Fruit fly (Drosophila melanogaster) whole organism, embryonic: ENCODE measurements around the gene GNBP1.

ENCODE experiments used
- ATbp ChIP-seq: fragments of 200-800 bp; sonication (Bioruptor generic); optimal IDR thresholded peaks from 2 replicates; lab custom pipeline; 2017; ENCODE audit warnings: missing biosample characterization, mild to moderate bottlenecking, missing genetic modification characterization, missing genetic modification reagents
- Bgb ChIP-seq: fragments of 200-800 bp; sonication (Bioruptor generic); IDR thresholded peaks from 2 replicates; pipeline ENCODE4 v1.3.6; 2022; ENCODE audit warnings: missing biosample characterization, missing genetic modification characterization; ENCODE audit not compliant: partially characterized antibody
- CG10267 ChIP-seq: fragments of 200-800 bp; sonication (Bioruptor generic); optimal IDR thresholded peaks from 2 replicates; lab custom pipeline; 2018; ENCODE audit warnings: missing biosample characterization, mild to moderate bottlenecking, missing genetic modification characterization, moderate library complexity
- CG10462 ChIP-seq: fragments of 200-800 bp; sonication (Bioruptor generic); optimal IDR thresholded peaks from 2 replicates; lab custom pipeline; 2016; ENCODE audit warnings: missing biosample characterization, missing genetic modification characterization
- CG11398 ChIP-seq: fragments of 200-800 bp; sonication (Bioruptor generic); optimal IDR thresholded peaks from 2 replicates; lab custom pipeline; 2016; ENCODE audit warnings: missing biosample characterization, missing genetic modification characterization
- CG11504 ChIP-seq: fragments of 200-800 bp; sonication (Bioruptor generic); optimal IDR thresholded peaks from 3 replicates; lab custom pipeline; 2019; ENCODE audit warnings: missing biosample characterization, mild to moderate bottlenecking, missing genetic modification characterization, moderate library complexity
- CG18476 ChIP-seq: fragments of 200-800 bp; sonication (Bioruptor generic); optimal IDR thresholded peaks from 2 replicates; lab custom pipeline; 2016; ENCODE audit warnings: missing biosample characterization, mild to moderate bottlenecking, missing genetic modification characterization
- CG18619 ChIP-seq: fragments of 200-800 bp; sonication (Bioruptor generic); optimal IDR thresholded peaks from 3 replicates; lab custom pipeline; 2017; ENCODE audit warnings: missing biosample characterization, mild to moderate bottlenecking, missing genetic modification characterization
- CG2116 ChIP-seq: fragments of 200-800 bp; sonication (Bioruptor generic); optimal IDR thresholded peaks from 3 replicates; lab custom pipeline; 2018; ENCODE audit warnings: missing biosample characterization, mild to moderate bottlenecking, missing genetic modification characterization
- CG33213 ChIP-seq: fragments of 200-800 bp; sonication (Bioruptor generic); optimal IDR thresholded peaks from 3 replicates; lab custom pipeline; 2016; ENCODE audit warnings: missing biosample characterization, missing genetic modification characterization
- CG34422 ChIP-seq: fragments of 200-800 bp; sonication (Bioruptor generic); IDR thresholded peaks from 3 replicates; pipeline ENCODE4 v1.3.6; 2022; ENCODE audit warnings: missing biosample characterization, missing genetic modification characterization
- CG3726 ChIP-seq: fragments of 200-800 bp; sonication (Bioruptor generic); IDR thresholded peaks from 3 replicates; pipeline ENCODE4, ENCODE4 v1.3.6; 2022; ENCODE audit warnings: missing biosample characterization, missing genetic modification characterization
- CG42726 ChIP-seq: fragments of 200-800 bp; sonication (Bioruptor generic); IDR thresholded peaks from 2 replicates; pipeline ENCODE4 v1.3.6; 2022; ENCODE audit warnings: missing biosample characterization, missing genetic modification characterization; ENCODE audit not compliant: partially characterized antibody
- CG6791 ChIP-seq: fragments of 200-800 bp; sonication (Bioruptor generic); IDR thresholded peaks from 3 replicates; pipeline ENCODE4 v1.3.6; 2022; ENCODE audit warnings: missing biosample characterization, missing genetic modification characterization; ENCODE audit not compliant: partially characterized antibody
- CG7556 ChIP-seq: fragments of 200-800 bp; sonication (Bioruptor generic); optimal IDR thresholded peaks from 2 replicates; lab custom pipeline; 2017; ENCODE audit warnings: missing biosample characterization, mild to moderate bottlenecking, missing genetic modification characterization
- CG7963 ChIP-seq: fragments of 200-800 bp; sonication (Bioruptor generic); IDR thresholded peaks from 3 replicates; pipeline ENCODE4 v1.3.6; 2022; ENCODE audit warnings: missing biosample characterization, missing genetic modification characterization; ENCODE audit not compliant: partially characterized antibody
- CG8924 ChIP-seq: fragments of 200-800 bp; optimal IDR thresholded peaks from 3 replicates; lab custom pipeline; 2019; ENCODE audit warnings: missing biosample characterization, mild to moderate bottlenecking, missing genetic modification characterization, moderate library complexity
- CG9797 ChIP-seq: fragments of 200-800 bp; sonication (Bioruptor generic); optimal IDR thresholded peaks from 3 replicates; lab custom pipeline; 2018; ENCODE audit warnings: missing biosample characterization, mild to moderate bottlenecking, missing genetic modification characterization
- CG9876 ChIP-seq: fragments of 200-800 bp; sonication (Bioruptor generic); optimal IDR thresholded peaks from 2 replicates; lab custom pipeline; 2016; ENCODE audit warnings: missing biosample characterization, missing genetic modification characterization
- CTCF ChIP-seq: fragments of 200-800 bp; sonication (Bioruptor generic); optimal IDR thresholded peaks from 2 replicates; lab custom pipeline; 2017; ENCODE audit warnings: missing biosample characterization, mild to moderate bottlenecking, missing genetic modification characterization, moderate library complexity
- D19A ChIP-seq: fragments of 200-800 bp; optimal IDR thresholded peaks from 3 replicates; lab custom pipeline; 2019; ENCODE audit warnings: missing biosample characterization, mild to moderate bottlenecking, missing genetic modification characterization, moderate library complexity
- Dek ChIP-seq: fragments of 200-800 bp; sonication (Bioruptor generic); optimal IDR thresholded peaks from 3 replicates; lab custom pipeline; 2019; ENCODE audit warnings: missing biosample characterization, mild to moderate bottlenecking, missing genetic modification characterization, moderate library complexity
- Doc2 ChIP-seq: fragments of 200-800 bp; sonication (Bioruptor generic); IDR thresholded peaks from 2 replicates; pipeline ENCODE4 v1.3.6; 2022; ENCODE audit warnings: missing biosample characterization, missing genetic modification characterization
- GATAe ChIP-seq: fragments of 200-800 bp; sonication (Bioruptor generic); conservative IDR thresholded peaks from 2 replicates; pipeline ENCODE4 v1.3.6; 2022; ENCODE audit warnings: missing biosample characterization, missing genetic modification characterization
- HLH3B ChIP-seq: fragments of 200-800 bp; sonication (Bioruptor generic); IDR thresholded peaks from 2 replicates; pipeline ENCODE4 v1.3.6; 2022; ENCODE audit warnings: missing biosample characterization, missing genetic modification characterization
- HLHmδ ChIP-seq: fragments of 200-800 bp; sonication (Bioruptor generic); optimal IDR thresholded peaks from 2 replicates; lab custom pipeline; 2018; ENCODE audit warnings: missing biosample characterization, mild to moderate bottlenecking, missing genetic modification characterization, moderate library complexity
- HmgD ChIP-seq: fragments of 200-800 bp; sonication (Bioruptor generic); optimal IDR thresholded peaks from 3 replicates; lab custom pipeline; 2016; ENCODE audit warnings: missing biosample characterization, missing genetic modification characterization
- Hsf ChIP-seq: fragments of 200-800 bp; sonication (Bioruptor generic); optimal IDR thresholded peaks from 3 replicates; lab custom pipeline; 2016; ENCODE audit warnings: missing biosample characterization, missing genetic modification characterization
- Lim3 ChIP-seq: fragments of 200-800 bp; sonication (Bioruptor generic); IDR thresholded peaks from 2 replicates; pipeline ENCODE4 v1.3.6; 2022; ENCODE audit warnings: missing biosample characterization, missing genetic modification characterization
- MBD-R2 ChIP-seq: fragments of 200-800 bp; sonication (Bioruptor generic); IDR thresholded peaks from 2 replicates; pipeline ENCODE4 v1.3.6; 2022; ENCODE audit warnings: missing biosample characterization, missing genetic modification characterization
- Myb ChIP-seq: fragments of 200-800 bp; sonication (Bioruptor generic); optimal IDR thresholded peaks from 2 replicates; lab custom pipeline; 2016; ENCODE audit warnings: missing biosample characterization, missing genetic modification characterization
- Opbp ChIP-seq: fragments of 200-800 bp; sonication (Bioruptor generic); IDR thresholded peaks from 3 replicates; pipeline ENCODE4 v1.3.6; 2022; ENCODE audit warnings: missing biosample characterization, missing genetic modification characterization; ENCODE audit not compliant: partially characterized antibody
- Rfx ChIP-seq: fragments of 200-800 bp; sonication (Bioruptor generic); IDR thresholded peaks from 2 replicates; pipeline ENCODE4 v1.3.6; 2022; ENCODE audit warnings: missing biosample characterization, missing genetic modification characterization
- Spps ChIP-seq: fragments of 200-800 bp; sonication (Bioruptor generic); optimal IDR thresholded peaks from 2 replicates; lab custom pipeline; 2018; ENCODE audit warnings: missing biosample characterization, mild to moderate bottlenecking, missing genetic modification characterization
- Xbp1 ChIP-seq: fragments of 200-800 bp; sonication (Bioruptor generic); optimal IDR thresholded peaks from 3 replicates; lab custom pipeline; 2016; ENCODE audit warnings: missing biosample characterization, mild to moderate bottlenecking, missing genetic modification characterization
- amos ChIP-seq: fragments of 200-800 bp; sonication (Bioruptor generic); IDR thresholded peaks from 2 replicates; pipeline ENCODE4 v1.3.6; 2022; ENCODE audit warnings: missing biosample characterization, missing genetic modification characterization; ENCODE audit not compliant: partially characterized antibody
- ap ChIP-seq: fragments of 200-800 bp; sonication (Bioruptor generic); IDR thresholded peaks from 2 replicates; pipeline ENCODE4 v1.3.6; 2022; ENCODE audit warnings: missing biosample characterization, missing genetic modification characterization
- bowl ChIP-seq: fragments of 200-800 bp; sonication (Bioruptor generic); IDR thresholded peaks from 2 replicates; pipeline ENCODE4 v1.3.6; 2022; ENCODE audit warnings: missing biosample characterization, missing genetic modification characterization
- ems ChIP-seq: fragments of 200-800 bp; sonication (Bioruptor generic); optimal IDR thresholded peaks from 3 replicates; lab custom pipeline; 2016; ENCODE audit warnings: missing biosample characterization, missing genetic modification characterization
- gcm ChIP-seq: fragments of 200-800 bp; sonication (Bioruptor generic); optimal IDR thresholded peaks from 2 replicates; lab custom pipeline; 2019; ENCODE audit warnings: missing biosample characterization, mild to moderate bottlenecking, missing genetic modification characterization, moderate library complexity
- gsb-n ChIP-seq: fragments of 200-800 bp; sonication (Bioruptor generic); optimal IDR thresholded peaks from 3 replicates; lab custom pipeline; 2018; ENCODE audit warnings: missing biosample characterization, mild to moderate bottlenecking, missing genetic modification characterization
- insv ChIP-seq, 2 experiments: fragments of 200-800 bp; sonication (Bioruptor generic); optimal IDR thresholded peaks; 3 replicates each; lab custom pipeline; 2016 to 2018; ENCODE audit warnings: missing biosample characterization in 2 of 2, missing genetic modification characterization in 2 of 2
- mirr ChIP-seq: fragments of 200-800 bp; sonication (Bioruptor generic); optimal IDR thresholded peaks from 3 replicates; lab custom pipeline; 2018; ENCODE audit warnings: missing biosample characterization, mild to moderate bottlenecking, missing genetic modification characterization
- pan ChIP-seq, 4 experiments: fragments of >200 bp in 3 of 4; fragments of 200-800 bp in 1 of 4; sonication (Bioruptor generic) in 1 of 4; optimal IDR thresholded peaks in 3 of 4; IDR thresholded peaks in 1 of 4; 2 replicates each; pipeline versions ENCODE4 v1.3.6 to Lab custom; 2017 to 2022; ENCODE audit warnings: missing biosample characterization in 2 of 4, missing genetic modification characterization in 2 of 4, mixed read lengths in 1 of 4
- pzg ChIP-seq: fragments of 200-800 bp; sonication (Bioruptor generic); optimal IDR thresholded peaks from 3 replicates; lab custom pipeline; 2018; ENCODE audit warnings: missing biosample characterization, mild to moderate bottlenecking, missing genetic modification characterization, moderate library complexity
- schlank ChIP-seq: fragments of 200-800 bp; sonication (Bioruptor generic); optimal IDR thresholded peaks from 2 replicates; lab custom pipeline; 2018; ENCODE audit warnings: missing biosample characterization, mild to moderate bottlenecking, missing genetic modification characterization
- sens ChIP-seq: fragments of 200-800 bp; sonication (Bioruptor generic); peaks from one replicate; lab custom pipeline; 2016; ENCODE audit warnings: missing biosample characterization, missing genetic modification characterization
- stwl ChIP-seq: fragments of 200-800 bp; sonication (Bioruptor generic); optimal IDR thresholded peaks from 3 replicates; lab custom pipeline; 2018; ENCODE audit warnings: missing biosample characterization, mild to moderate bottlenecking, missing genetic modification characterization, moderate library complexity
- ttk ChIP-seq: fragments of 200-800 bp; sonication (Bioruptor generic); IDR thresholded peaks from 2 replicates; pipeline ENCODE4 v2.1.2; 2022; ENCODE audit warnings: missing biosample characterization, missing genetic modification characterization
- vnd ChIP-seq: fragments of 200-800 bp; sonication (Bioruptor generic); IDR thresholded peaks from 3 replicates; pipeline ENCODE4 v1.3.6; 2022; ENCODE audit warnings: missing biosample characterization, missing genetic modification characterization; ENCODE audit not compliant: partially characterized antibody

Gene GNBP1

DNA sequence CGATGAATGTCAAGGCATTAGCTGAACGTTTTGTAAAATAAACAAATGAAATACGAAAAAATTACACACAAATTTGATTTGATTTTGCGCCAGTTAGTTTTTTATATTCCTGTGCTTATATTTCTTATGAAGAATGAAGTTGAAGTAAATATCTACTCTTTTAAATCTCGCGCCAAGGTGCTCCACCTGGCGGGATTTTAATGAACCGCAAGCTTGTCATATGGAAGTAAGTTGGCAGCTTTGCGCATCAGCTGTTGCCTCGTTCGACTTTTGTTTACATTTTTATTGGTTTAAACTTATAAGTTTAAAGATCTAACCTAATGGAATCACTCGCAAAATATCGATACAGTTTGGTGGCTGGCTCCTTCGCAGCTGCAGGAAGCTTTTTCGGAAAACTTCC, 8.5 kb upstream of the GNBP1 start, which contains the start of gene CG42495:
TSS of gene CG42495 (plus strand) at position 247 of the 400 bp plus-strand sequence.
- TF ChIP-seq ems (GFP tag; lab: Kevin White, UChicago), result no peak
- TF ChIP-seq sens, result peak; percentile 82
- peak; percentile 56; the same call in 1 of the 3 replicates for TF ChIP-seq CG6791
- TF ChIP-seq insv (GFP tag; optimal IDR thresholded peaks at IDR 0.05; lab: Kevin White, UChicago), result no peak
- peak; percentile 35; the same call in 1 of the 2 replicates for TF ChIP-seq Bgb (GFP tag; lab: Robert Waterston, UW)
- peak; percentile 3 for TF ChIP-seq Xbp1
- no peak for TF ChIP-seq CG10462 (GFP tag; lab: Kevin White, UChicago)
- peak; percentile 15 for TF ChIP-seq CG10267 (tag; lab: Kevin White, UChicago)
- peak; percentile 85 for TF ChIP-seq CG11504 (tag; lab: Kevin White, UChicago)
- peak; percentile 74 for TF ChIP-seq stwl (tag; lab: Kevin White, UChicago)
- TF ChIP-seq bowl, result no peak
- no peak for TF ChIP-seq Dek (tag; lab: Kevin White, UChicago)
- TF ChIP-seq pan (optimal IDR thresholded peaks at IDR 0.05; lab: Kevin White, UChicago), result no peak
- TF ChIP-seq pan (GFP tag; optimal IDR thresholded peaks at IDR 0.05 in 1 of 2, IDR thresholded peaks at IDR 0.05 in 1 of 2), result no peak
- TF ChIP-seq D19A (tag; lab: Kevin White, UChicago), result no peak
- TF ChIP-seq HmgD (GFP tag; lab: Kevin White, UChicago), result peak; percentile 16
- no peak for TF ChIP-seq gcm
- no peak for TF ChIP-seq CG8924 (tag; lab: Kevin White, UChicago)
- TF ChIP-seq ATbp (GFP tag; lab: Kevin White, UChicago), result no peak
- TF ChIP-seq CG2116 (GFP tag; lab: Kevin White, UChicago), result peak; percentile 28
- peak; percentile 97 for TF ChIP-seq CTCF (GFP tag; lab: Kevin White, UChicago)
- TF ChIP-seq Rfx (GFP tag; lab: Robert Waterston, UW), result 0 out of 2 replicates have a peak, but pooled peaks have one; percentile 44
- TF ChIP-seq gsb-n (tag; lab: Kevin White, UChicago), result no peak
- no peak for TF ChIP-seq CG18476
- TF ChIP-seq CG11398, result no peak
- no peak for TF ChIP-seq Lim3 (GFP tag; lab: Robert Waterston, UW)
- TF ChIP-seq Opbp (GFP tag; lab: Robert Waterston, UW), result peak; percentile 46; the same call in 2 of the 3 replicates
- TF ChIP-seq schlank (tag; lab: Kevin White, UChicago), result no peak
- TF ChIP-seq Hsf (GFP tag; lab: Kevin White, UChicago), result no peak
- TF ChIP-seq pzg (GFP tag; lab: Kevin White, UChicago), result peak; percentile 78
- peak; percentile 94 for TF ChIP-seq MBD-R2 (GFP tag; lab: Robert Waterston, UW)
- TF ChIP-seq HLH3B, result no peak
- peak; percentile 13; the same call in 1 of the 3 replicates for TF ChIP-seq CG34422 (GFP tag; lab: Robert Waterston, UW)
- no peak for TF ChIP-seq vnd (GFP tag; lab: Robert Waterston, UW)
- TF ChIP-seq CG7963 (GFP tag; lab: Robert Waterston, UW), result no peak
- no peak for TF ChIP-seq CG18619
- peak; percentile 7 for TF ChIP-seq CG9797
- TF ChIP-seq Myb (GFP tag; lab: Kevin White, UChicago), result peak; percentile 41
- TF ChIP-seq CG42726 (GFP tag; lab: Robert Waterston, UW), result peak; percentile 24; the same call in 1 of the 2 replicates
- TF ChIP-seq GATAe (GFP tag; lab: Robert Waterston, UW), result no peak
- peak; percentile 21; the same call in 1 of the 2 replicates for TF ChIP-seq amos (GFP tag; lab: Robert Waterston, UW)
- TF ChIP-seq ap, result no peak
- no peak for TF ChIP-seq mirr (GFP tag; lab: Kevin White, UChicago)
- TF ChIP-seq Doc2 (GFP tag; lab: Robert Waterston, UW), result no peak
- no peak for TF ChIP-seq ttk
- no peak for TF ChIP-seq Spps
- no peak for TF ChIP-seq HLHmδ
- TF ChIP-seq CG9876, result no peak
- no peak for TF ChIP-seq CG3726 (GFP tag; lab: Robert Waterston, UW)
- TF ChIP-seq CG7556 (GFP tag; lab: Kevin White, UChicago), result no peak
- TF ChIP-seq CG33213 (GFP tag; lab: Kevin White, UChicago), result peak; percentile 21
